Fruit fly (Drosophila melanogaster) whole organism, embryonic: ENCODE data around the gene CG11892.

Source experiments
- ATbp ChIP-seq: fragments of 200-800 bp; sonication (Bioruptor generic); optimal IDR thresholded peaks from 2 replicates; lab custom pipeline; 2017; ENCODE audit warnings: missing biosample characterization, mild to moderate bottlenecking, missing genetic modification characterization, missing genetic modification reagents
- Bgb ChIP-seq: fragments of 200-800 bp; sonication (Bioruptor generic); IDR thresholded peaks from 2 replicates; pipeline ENCODE4 v1.3.6; 2022; ENCODE audit warnings: missing biosample characterization, missing genetic modification characterization; ENCODE audit not compliant: partially characterized antibody
- CG10267 ChIP-seq: fragments of 200-800 bp; sonication (Bioruptor generic); optimal IDR thresholded peaks from 2 replicates; lab custom pipeline; 2018; ENCODE audit warnings: missing biosample characterization, mild to moderate bottlenecking, missing genetic modification characterization, moderate library complexity
- CG10979 ChIP-seq: fragments of 200-800 bp; sonication (Bioruptor generic); optimal IDR thresholded peaks from 2 replicates; lab custom pipeline; 2018; ENCODE audit warnings: missing biosample characterization, mild to moderate bottlenecking, missing genetic modification characterization, moderate library complexity
- CG11560 ChIP-seq: fragments of 200-800 bp; sonication (Bioruptor generic); IDR thresholded peaks from 3 replicates; pipeline ENCODE4 v1.3.6; 2022; ENCODE audit warnings: missing biosample characterization, missing genetic modification characterization
- CG12942 ChIP-seq: fragments of 200-800 bp; sonication (Bioruptor generic); optimal IDR thresholded peaks from 3 replicates; lab custom pipeline; 2016; ENCODE audit warnings: missing biosample characterization, missing genetic modification characterization
- CG13287 ChIP-seq: fragments of 200-800 bp; sonication (Bioruptor generic); IDR thresholded peaks from 2 replicates; pipeline ENCODE4 v1.3.6; 2022; ENCODE audit warnings: missing biosample characterization, missing genetic modification characterization; ENCODE audit not compliant: partially characterized antibody
- CG13296 ChIP-seq: fragments of 200-800 bp; sonication (Bioruptor generic); optimal IDR thresholded peaks from 3 replicates; lab custom pipeline; 2018; ENCODE audit warnings: missing biosample characterization, mild to moderate bottlenecking, missing genetic modification characterization
- CG14441 ChIP-seq: fragments of 200-800 bp; sonication (Bioruptor generic); IDR thresholded peaks from 2 replicates; pipeline ENCODE4 v1.3.6; 2022; ENCODE audit warnings: missing biosample characterization, missing genetic modification characterization
- CG17186 ChIP-seq: fragments of 200-800 bp; sonication (Bioruptor generic); optimal IDR thresholded peaks from 3 replicates; lab custom pipeline; 2017; ENCODE audit warnings: missing biosample characterization, missing genetic modification reagents, missing genetic modification characterization
- CG17328 ChIP-seq: fragments of 200-800 bp; sonication (Bioruptor generic); IDR thresholded peaks from 2 replicates; pipeline ENCODE4 v1.3.6; 2022; ENCODE audit warnings: missing biosample characterization, missing genetic modification characterization
- CG17385 ChIP-seq: fragments of 200-800 bp; sonication (Bioruptor generic); optimal IDR thresholded peaks from 3 replicates; lab custom pipeline; 2018; ENCODE audit warnings: missing biosample characterization, mild to moderate bottlenecking, missing genetic modification characterization
- CG18011 ChIP-seq: fragments of 200-800 bp; sonication (Bioruptor generic); optimal IDR thresholded peaks from 2 replicates; lab custom pipeline; 2017; ENCODE audit warnings: missing biosample characterization, missing genetic modification characterization, mild to moderate bottlenecking, moderate library complexity, missing genotype
- CG2199 ChIP-seq: fragments of 200-800 bp; sonication (Bioruptor generic); IDR thresholded peaks from 3 replicates; pipeline ENCODE4 v1.3.6; 2022; ENCODE audit warnings: missing biosample characterization, missing genetic modification characterization
- CG2875 ChIP-seq: fragments of 200-800 bp; sonication (Bioruptor generic); optimal IDR thresholded peaks from 2 replicates; lab custom pipeline; 2017; ENCODE audit warnings: missing biosample characterization, mild to moderate bottlenecking, missing genetic modification characterization, missing genetic modification reagents
- CG2889 ChIP-seq: fragments of 200-800 bp; sonication (Bioruptor generic); IDR thresholded peaks from 3 replicates; pipeline ENCODE4 v1.3.6; 2022; ENCODE audit warnings: missing biosample characterization, missing genetic modification characterization
- CG30020 ChIP-seq: fragments of 200-800 bp; optimal IDR thresholded peaks from 2 replicates; lab custom pipeline; 2019; ENCODE audit warnings: missing biosample characterization, mild to moderate bottlenecking, missing genetic modification characterization, moderate library complexity
- CG3726 ChIP-seq: fragments of 200-800 bp; sonication (Bioruptor generic); IDR thresholded peaks from 3 replicates; pipeline ENCODE4, ENCODE4 v1.3.6; 2022; ENCODE audit warnings: missing biosample characterization, missing genetic modification characterization
- CG3995 ChIP-seq: fragments of 200-800 bp; sonication (Bioruptor generic); optimal IDR thresholded peaks from 3 replicates; lab custom pipeline; 2016; ENCODE audit warnings: missing biosample characterization, missing genetic modification characterization
- CG42726 ChIP-seq: fragments of 200-800 bp; sonication (Bioruptor generic); IDR thresholded peaks from 2 replicates; pipeline ENCODE4 v1.3.6; 2022; ENCODE audit warnings: missing biosample characterization, missing genetic modification characterization; ENCODE audit not compliant: partially characterized antibody
- CG8281 ChIP-seq: fragments of 200-800 bp; sonication (Bioruptor generic); optimal IDR thresholded peaks from 2 replicates; lab custom pipeline; 2018; ENCODE audit warnings: missing biosample characterization, mild to moderate bottlenecking, missing genetic modification characterization, moderate library complexity
- CG9609 ChIP-seq: fragments of 200-800 bp; sonication (Bioruptor generic); optimal IDR thresholded peaks from 3 replicates; lab custom pipeline; 2016; ENCODE audit warnings: missing biosample characterization, missing genetic modification characterization
- CG9727 ChIP-seq: fragments of 200-800 bp; sonication (Bioruptor generic); optimal IDR thresholded peaks from 3 replicates; lab custom pipeline; 2017; ENCODE audit warnings: missing biosample characterization, mild to moderate bottlenecking, missing genetic modification characterization
- CG9876 ChIP-seq: fragments of 200-800 bp; sonication (Bioruptor generic); optimal IDR thresholded peaks from 2 replicates; lab custom pipeline; 2016; ENCODE audit warnings: missing biosample characterization, missing genetic modification characterization
- CHES-1-like ChIP-seq: fragments of 200-800 bp; sonication (Bioruptor generic); optimal IDR thresholded peaks from 2 replicates; lab custom pipeline; 2016; ENCODE audit warnings: missing biosample characterization, missing genetic modification characterization
- Dp ChIP-seq: fragments of 200-800 bp; sonication (Bioruptor generic); optimal IDR thresholded peaks from 2 replicates; lab custom pipeline; 2018; ENCODE audit warnings: missing biosample characterization, mild to moderate bottlenecking, missing genetic modification characterization, moderate library complexity
- Dref ChIP-seq: fragments of 200-800 bp; sonication (Bioruptor generic); IDR thresholded peaks from 2 replicates; pipeline ENCODE4 v1.3.6; 2022; ENCODE audit warnings: missing biosample characterization, missing genetic modification characterization
- E2f2 ChIP-seq: fragments of 200-800 bp; sonication (Bioruptor generic); IDR thresholded peaks from 2 replicates; pipeline ENCODE4 v1.3.6; 2022; ENCODE audit warnings: missing biosample characterization, missing genetic modification characterization
- NFAT ChIP-seq: fragments of 200-800 bp; sonication (Bioruptor generic); IDR thresholded peaks from 2 replicates; pipeline ENCODE4 v1.3.6; 2022; ENCODE audit warnings: missing biosample characterization, missing genetic modification characterization
- NK7.1 ChIP-seq: fragments of 200-800 bp; sonication (Bioruptor generic); optimal IDR thresholded peaks from 3 replicates; lab custom pipeline; 2016; ENCODE audit warnings: missing biosample characterization, missing genetic modification characterization
- Oaz ChIP-seq: fragments of 200-800 bp; sonication (Bioruptor generic); IDR thresholded peaks from 2 replicates; pipeline ENCODE4 v1.3.6; 2022; ENCODE audit warnings: missing biosample characterization, missing genetic modification characterization
- Opbp ChIP-seq: fragments of 200-800 bp; sonication (Bioruptor generic); IDR thresholded peaks from 3 replicates; pipeline ENCODE4 v1.3.6; 2022; ENCODE audit warnings: missing biosample characterization, missing genetic modification characterization; ENCODE audit not compliant: partially characterized antibody
- ac ChIP-seq: fragments of 200-800 bp; sonication (Bioruptor generic); optimal IDR thresholded peaks from 3 replicates; lab custom pipeline; 2017; ENCODE audit warnings: missing biosample characterization, mild to moderate bottlenecking, missing genetic modification characterization
- al ChIP-seq: fragments of 200-800 bp; sonication (Bioruptor generic); IDR thresholded peaks from 2 replicates; pipeline ENCODE4 v1.3.6; 2022; ENCODE audit warnings: missing biosample characterization, missing genetic modification characterization
- ap ChIP-seq: fragments of 200-800 bp; sonication (Bioruptor generic); IDR thresholded peaks from 2 replicates; pipeline ENCODE4 v1.3.6; 2022; ENCODE audit warnings: missing biosample characterization, missing genetic modification characterization
- dysf ChIP-seq: fragments of 200-800 bp; sonication (Bioruptor generic); IDR thresholded peaks from 3 replicates; pipeline ENCODE4 v1.3.6; 2022; ENCODE audit warnings: missing biosample characterization, missing genetic modification characterization
- eyg ChIP-seq: fragments of 200-800 bp; sonication (Bioruptor generic); optimal IDR thresholded peaks from 3 replicates; lab custom pipeline; 2016; ENCODE audit warnings: missing biosample characterization, missing genetic modification characterization
- gcm2 ChIP-seq: fragments of 200-800 bp; sonication (Bioruptor generic); optimal IDR thresholded peaks from 2 replicates; lab custom pipeline; 2016; ENCODE audit warnings: missing biosample characterization, missing genetic modification characterization
- hb ChIP-seq: fragments of 200-800 bp; sonication (Bioruptor generic); IDR thresholded peaks from 3 replicates; pipeline ENCODE4 v1.3.6; 2022; ENCODE audit warnings: missing biosample characterization, missing genetic modification characterization; ENCODE audit not compliant: partially characterized antibody
- lab ChIP-seq: fragments of 200-800 bp; sonication (Bioruptor generic); optimal IDR thresholded peaks from 3 replicates; lab custom pipeline; 2017; ENCODE audit warnings: missing biosample characterization, missing genetic modification characterization, mild to moderate bottlenecking, moderate library complexity, missing genetic modification reagents
- nmo ChIP-seq: fragments of 200-800 bp; sonication (Bioruptor generic); optimal IDR thresholded peaks from 2 replicates; lab custom pipeline; 2018; ENCODE audit warnings: missing biosample characterization, mild to moderate bottlenecking, missing genetic modification characterization, moderate library complexity
- pho ChIP-seq: fragments of 200-800 bp; sonication (Bioruptor generic); optimal IDR thresholded peaks from 2 replicates; lab custom pipeline; 2016; ENCODE audit warnings: missing biosample characterization, missing genetic modification characterization
- phol ChIP-seq: fragments of 200-800 bp; sonication (Bioruptor generic); optimal IDR thresholded peaks from 3 replicates; lab custom pipeline; 2018; ENCODE audit warnings: missing biosample characterization, mild to moderate bottlenecking, missing genetic modification characterization, moderate library complexity
- pros ChIP-seq: fragments of 200-800 bp; sonication (Bioruptor generic); optimal IDR thresholded peaks from 3 replicates; lab custom pipeline; 2019; ENCODE audit warnings: missing biosample characterization, mild to moderate bottlenecking, missing genetic modification characterization, moderate library complexity
- pzg ChIP-seq: fragments of 200-800 bp; sonication (Bioruptor generic); optimal IDR thresholded peaks from 3 replicates; lab custom pipeline; 2018; ENCODE audit warnings: missing biosample characterization, mild to moderate bottlenecking, missing genetic modification characterization, moderate library complexity
- ranshi ChIP-seq: fragments of 200-800 bp; sonication (Bioruptor generic); IDR thresholded peaks from 2 replicates; pipeline ENCODE4 v1.3.6; 2022; ENCODE audit warnings: missing biosample characterization, missing genetic modification characterization
- run ChIP-seq: fragments of 200-800 bp; sonication (Bioruptor generic); optimal IDR thresholded peaks from 3 replicates; lab custom pipeline; 2018; ENCODE audit warnings: missing biosample characterization, mild to moderate bottlenecking, missing genetic modification characterization
- shn ChIP-seq: fragments of 200-800 bp; sonication (Bioruptor generic); optimal IDR thresholded peaks from 3 replicates; lab custom pipeline; 2016; ENCODE audit warnings: missing biosample characterization, missing genetic modification characterization
- sqz ChIP-seq: fragments of 200-800 bp; sonication (Bioruptor generic); optimal IDR thresholded peaks from 3 replicates; lab custom pipeline; 2018; ENCODE audit warnings: missing biosample characterization, mild to moderate bottlenecking, missing genetic modification characterization
- sug ChIP-seq: fragments of 200-800 bp; optimal IDR thresholded peaks from 2 replicates; lab custom pipeline; 2019; ENCODE audit warnings: missing biosample characterization, mild to moderate bottlenecking, missing genetic modification characterization, moderate library complexity

The CG11892 gene

dm6 chr3R:25247379-25247869 lies 33.9 kb upstream of the CG11892 start, which contains the start of the genes RpS27 and Nup37 (continued):
- peak; percentile 87 for TF ChIP-seq CG8281
- peak; percentile 100 for TF ChIP-seq Opbp (GFP tag; lab: Robert Waterston, UW)
- peak; percentile 77 for TF ChIP-seq Dp (GFP tag; lab: Kevin White, UChicago)
- TF ChIP-seq CG10979 (tag; lab: Kevin White, UChicago) = peak; percentile 86
- TF ChIP-seq CG18011 (GFP tag; lab: Kevin White, UChicago) = peak; percentile 92
- peak; percentile 94 for TF ChIP-seq CG2889
- TF ChIP-seq ac (GFP tag; lab: Kevin White, UChicago) = peak; percentile 99
- TF ChIP-seq ranshi (GFP tag; lab: Robert Waterston, UW) = peak; percentile 96
- TF ChIP-seq pzg (GFP tag; lab: Kevin White, UChicago) = peak; percentile 97
- peak; percentile 99 for TF ChIP-seq CG10267 (tag; lab: Kevin White, UChicago)
- TF ChIP-seq NK7.1 (GFP tag; lab: Kevin White, UChicago) = peak; percentile 99
- peak; percentile 99 for TF ChIP-seq eyg (GFP tag; lab: Kevin White, UChicago)
- TF ChIP-seq CG9609 (GFP tag; lab: Kevin White, UChicago) = peak; percentile 99
- TF ChIP-seq nmo = peak; percentile 97
- no peak for TF ChIP-seq hb (GFP tag; lab: Robert Waterston, UW)
- TF ChIP-seq ap (GFP tag; lab: Robert Waterston, UW) = peak; percentile 95
- TF ChIP-seq CHES-1-like (GFP tag; lab: Kevin White, UChicago) = peak; percentile 99
- peak; percentile 99 for TF ChIP-seq CG9727
- TF ChIP-seq CG17385 (GFP tag; lab: Kevin White, UChicago) = peak; percentile 97
- peak; percentile 98 for TF ChIP-seq CG13296 (GFP tag; lab: Kevin White, UChicago)
- TF ChIP-seq CG9876 (GFP tag; lab: Kevin White, UChicago) = peak; percentile 99
- peak; percentile 98 for TF ChIP-seq sqz (GFP tag; lab: Kevin White, UChicago)
- peak; percentile 99 for TF ChIP-seq shn (GFP tag; lab: Kevin White, UChicago)
- TF ChIP-seq run (tag; lab: Kevin White, UChicago) = peak; percentile 90
- TF ChIP-seq CG3726 (GFP tag; lab: Robert Waterston, UW) = peak; percentile 95
- TF ChIP-seq CG11560 = peak; percentile 89
- peak; percentile 14; the same call in 1 of the 2 replicates for TF ChIP-seq CG13287 (GFP tag; lab: Robert Waterston, UW)
- peak; percentile 92 for TF ChIP-seq Oaz (GFP tag; lab: Robert Waterston, UW)
- TF ChIP-seq CG12942 (GFP tag; lab: Kevin White, UChicago) = peak; percentile 97
- TF ChIP-seq sug (tag; lab: Kevin White, UChicago) = peak; percentile 97
- peak; percentile 99 for TF ChIP-seq lab (GFP tag; lab: Kevin White, UChicago)
- TF ChIP-seq al (GFP tag; lab: Robert Waterston, UW) = peak; percentile 95
- peak; percentile 98 for TF ChIP-seq CG2875 (GFP tag; lab: Kevin White, UChicago)
- TF ChIP-seq CG2199 (GFP tag; lab: Robert Waterston, UW) = peak; percentile 96
- TF ChIP-seq Dref (GFP tag; lab: Robert Waterston, UW) = peak; percentile 59
- TF ChIP-seq dysf (GFP tag; lab: Robert Waterston, UW) = peak; percentile 96
- peak; percentile 98 for TF ChIP-seq gcm2 (GFP tag; lab: Kevin White, UChicago)
- TF ChIP-seq CG17186 (GFP tag; lab: Kevin White, UChicago) = peak; percentile 96
- TF ChIP-seq phol (tag; lab: Kevin White, UChicago) = peak; percentile 97
- peak; percentile 89 for TF ChIP-seq CG3995 (GFP tag; lab: Kevin White, UChicago)
- TF ChIP-seq CG42726 (GFP tag; lab: Robert Waterston, UW) = no peak
- peak; percentile 95 for TF ChIP-seq CG14441 (GFP tag; lab: Robert Waterston, UW)
- peak; percentile 98 for TF ChIP-seq CG17328 (GFP tag; lab: Robert Waterston, UW)
- peak; percentile 43; the same call in 1 of the 2 replicates for TF ChIP-seq Bgb
- peak; percentile 85 for TF ChIP-seq E2f2 (GFP tag; lab: Robert Waterston, UW)
- TF ChIP-seq pros (GFP tag; lab: Kevin White, UChicago) = peak; percentile 73
- TF ChIP-seq CG30020 (tag; lab: Kevin White, UChicago) = peak; percentile 82
- peak; percentile 99 for TF ChIP-seq pho (GFP tag; lab: Kevin White, UChicago)
- peak; percentile 99 for TF ChIP-seq NFAT
- peak; percentile 97 for TF ChIP-seq ATbp (GFP tag; lab: Kevin White, UChicago)
